Worm (Caenorhabditis elegans) whole organism, L1 larva: ENCODE results near the gene C06H5.6.
"Not testable (repeated sequence)": the region's sequence is repeated elsewhere in the genome, so short reads cannot be mapped to it uniquely, and the experiment has no call there.

Experiments used
- C34B4.2 ChIP-seq: sonication (generic microtip); optimal IDR thresholded peaks from 2 replicates; lab custom pipeline; 2017; ENCODE audit warnings: mild to moderate bottlenecking, missing genetic modification characterization, missing compliant biosample characterization
- F16B12.6 ChIP-seq: fragments of 150-350 bp; optimal IDR thresholded peaks from 2 replicates; lab custom pipeline; 2014; ENCODE audit warnings: missing biosample characterization, missing genetic modification characterization
- alr-1 ChIP-seq: fragments of 200-800 bp; sonication (Bioruptor generic); optimal IDR thresholded peaks from 2 replicates; lab custom pipeline; 2018; ENCODE audit warnings: borderline replicate concordance, mild to moderate bottlenecking, missing genetic modification characterization, missing compliant biosample characterization
- blmp-1 ChIP-seq: fragments of 150-350 bp; optimal IDR thresholded peaks from 2 replicates; lab custom pipeline; 2014; ENCODE audit warnings: missing biosample characterization, missing genetic modification characterization
- ceh-8 ChIP-seq: fragments of 200-800 bp; sonication (Bioruptor generic); optimal IDR thresholded peaks from 2 replicates; lab custom pipeline; 2018; ENCODE audit warnings: mild to moderate bottlenecking, missing genetic modification characterization, moderate library complexity, missing compliant biosample characterization
- ceh-82 ChIP-seq, 3 experiments: fragments of 150-350 bp in 1 of 3; sonication (generic microtip) in 2 of 3; optimal IDR thresholded peaks; 2 replicates each; lab custom pipeline; 2014 to 2017; ENCODE audit warnings: missing biosample characterization in 3 of 3, missing genetic modification characterization in 3 of 3
- ceh-88 ChIP-seq: fragments of 200-800 bp; sonication (Bioruptor generic); IDR thresholded peaks from 2 replicates; pipeline ENCODE4 v1.3.6; 2022; ENCODE audit warnings: missing genetic modification characterization, missing compliant biosample characterization
- ceh-90 ChIP-seq: sonication (generic microtip); optimal IDR thresholded peaks from 2 replicates; lab custom pipeline; 2016; ENCODE audit warnings: missing genetic modification characterization, missing compliant biosample characterization
- dpl-1 ChIP-seq, 3 experiments: fragments of 150-350 bp in 2 of 3; sonication (generic microtip) in 1 of 3; optimal IDR thresholded peaks; 2 replicates each; lab custom pipeline; 2014 to 2017; ENCODE audit warnings: missing biosample characterization in 3 of 3, missing genetic modification characterization in 3 of 3, missing genetic modification reagents in 3 of 3
- dsc-1 ChIP-seq: sonication (generic microtip); optimal IDR thresholded peaks from 2 replicates; lab custom pipeline; 2016; ENCODE audit warnings: mild to moderate bottlenecking, missing genetic modification characterization, missing compliant biosample characterization
- efl-1 ChIP-seq, 4 experiments: fragments of 150-350 bp; optimal IDR thresholded peaks in 3 of 4; peaks in 1 of 4; 1 replicate in 1 of 4; 2 replicates in 3 of 4; lab custom pipeline; 2014; ENCODE audit warnings: missing biosample characterization in 2 of 4, missing genetic modification characterization in 2 of 4, missing genetic modification reagents in 2 of 4
- egl-27 ChIP-seq, 2 experiments: fragments of 150-350 bp in 1 of 2; sonication (generic microtip); optimal IDR thresholded peaks; 3 replicates each; lab custom pipeline; 2017 to 2018; ENCODE audit warnings: missing biosample characterization in 2 of 2, missing genetic modification characterization in 2 of 2, missing genetic modification reagents in 2 of 2
- elt-2 ChIP-seq: sonication (generic microtip); optimal IDR thresholded peaks from 2 replicates; lab custom pipeline; 2016; ENCODE audit warnings: missing genetic modification characterization, mild to moderate bottlenecking, inconsistent platforms, missing compliant biosample characterization, missing genetic modification reagents
- fos-1 ChIP-seq: fragments of 150-350 bp; optimal IDR thresholded peaks from 2 replicates; lab custom pipeline; 2014; ENCODE audit warnings: missing biosample characterization, missing genetic modification characterization
- grh-1 ChIP-seq: fragments of 200-800 bp; sonication (Bioruptor generic); IDR thresholded peaks from 2 replicates; pipeline ENCODE4 v1.3.6; 2022; ENCODE audit warnings: missing genetic modification reagents, missing genetic modification characterization, missing compliant biosample characterization
- hlh-17 ChIP-seq: fragments of 200-800 bp; sonication (Bioruptor generic); optimal IDR thresholded peaks from 2 replicates; lab custom pipeline; 2018; ENCODE audit warnings: missing genetic modification characterization, mild to moderate bottlenecking, missing compliant biosample characterization, moderate library complexity, borderline replicate concordance
- hlh-4 ChIP-seq: sonication (generic microtip); optimal IDR thresholded peaks from 2 replicates; lab custom pipeline; 2016; ENCODE audit warnings: mild to moderate bottlenecking, missing genetic modification characterization, missing compliant biosample characterization
- hpl-2 ChIP-seq: fragments of 150-350 bp; optimal IDR thresholded peaks from 2 replicates; lab custom pipeline; 2014; ENCODE audit warnings: missing biosample characterization, missing genetic modification reagents, missing genetic modification characterization
- irx-1 ChIP-seq: sonication (generic microtip); optimal IDR thresholded peaks from 2 replicates; lab custom pipeline; 2016; ENCODE audit warnings: missing genetic modification characterization, missing compliant biosample characterization
- lin-14 ChIP-seq: fragments of 200-800 bp; sonication (Bioruptor generic); optimal IDR thresholded peaks from 2 replicates; lab custom pipeline; 2018; ENCODE audit warnings: mild to moderate bottlenecking, missing genetic modification characterization, moderate library complexity, missing compliant biosample characterization
- lin-35 ChIP-seq, 2 experiments: fragments of 150-350 bp; optimal IDR thresholded peaks; 2 replicates each; lab custom pipeline; 2014; ENCODE audit warnings: missing biosample characterization in 2 of 2, missing genetic modification characterization in 2 of 2, missing genetic modification reagents in 2 of 2
- lin-39 ChIP-seq: fragments of 150-350 bp; optimal IDR thresholded peaks from 2 replicates; lab custom pipeline; 2014; ENCODE audit warnings: missing biosample characterization, missing genetic modification reagents, missing genetic modification characterization
- lsy-2 ChIP-seq, 2 experiments: fragments of 150-350 bp; optimal IDR thresholded peaks; 2 replicates each; lab custom pipeline; 2014; ENCODE audit warnings: missing biosample characterization in 2 of 2, missing genetic modification characterization in 2 of 2
- mab-9 ChIP-seq: fragments of 200-800 bp; sonication (Bioruptor generic); IDR thresholded peaks from 2 replicates; pipeline ENCODE4 v1.3.6; 2022; ENCODE audit warnings: missing genetic modification reagents, missing genetic modification characterization, missing compliant biosample characterization
- mdl-1 ChIP-seq, 2 experiments: fragments of 150-350 bp; optimal IDR thresholded peaks; 2 replicates each; lab custom pipeline; 2014 to 2017; ENCODE audit warnings: missing biosample characterization in 2 of 2, missing genetic modification characterization in 2 of 2, inconsistent platforms in 1 of 2
- mep-1 ChIP-seq: fragments of 150-350 bp; optimal IDR thresholded peaks from 2 replicates; lab custom pipeline; 2014; ENCODE audit warnings: missing biosample characterization, missing genetic modification characterization
- nhr-19 ChIP-seq: fragments of 200-800 bp; sonication (Bioruptor generic); conservative IDR thresholded peaks from 2 replicates; pipeline ENCODE4 v1.3.6; 2022; ENCODE audit warnings: missing genetic modification characterization, missing compliant biosample characterization
- nhr-76 ChIP-seq: sonication (generic microtip); optimal IDR thresholded peaks from 2 replicates; lab custom pipeline; 2017; ENCODE audit warnings: missing biosample characterization, missing genetic modification characterization
- nhr-85 ChIP-seq: sonication (generic microtip); peaks from one replicate; lab custom pipeline; 2016; ENCODE audit warnings: missing genetic modification characterization, inconsistent platforms, missing compliant biosample characterization
- nhr-90 ChIP-seq: sonication (generic microtip); optimal IDR thresholded peaks from 2 replicates; lab custom pipeline; 2016; ENCODE audit warnings: mild to moderate bottlenecking, missing genetic modification characterization, missing compliant biosample characterization; ENCODE audit not compliant: poor library complexity
- pag-3 ChIP-seq: sonication (generic microtip); optimal IDR thresholded peaks from 2 replicates; lab custom pipeline; 2017; ENCODE audit warnings: missing genetic modification characterization, mild to moderate bottlenecking, missing compliant biosample characterization, antibody characterized with exemption, borderline replicate concordance; ENCODE audit not compliant: insufficient read depth
- pqm-1 ChIP-seq: sonication (generic microtip); optimal IDR thresholded peaks from 3 replicates; lab custom pipeline; 2017; ENCODE audit warnings: missing biosample characterization, missing genetic modification characterization
- skn-1 ChIP-seq: fragments of 150-350 bp; optimal IDR thresholded peaks from 2 replicates; lab custom pipeline; 2014; ENCODE audit warnings: missing biosample characterization, missing genetic modification characterization
- snu-23 ChIP-seq: sonication (generic microtip); optimal IDR thresholded peaks from 2 replicates; lab custom pipeline; 2016; ENCODE audit warnings: missing genetic modification characterization, missing compliant biosample characterization
- sptf-1 ChIP-seq: fragments of 150-350 bp; optimal IDR thresholded peaks from 2 replicates; lab custom pipeline; 2014; ENCODE audit warnings: missing biosample characterization, missing genetic modification characterization
- sup-37 ChIP-seq: fragments of 200-800 bp; sonication (Bioruptor generic); optimal IDR thresholded peaks from 2 replicates; lab custom pipeline; 2018; ENCODE audit warnings: mild to moderate bottlenecking, missing genetic modification characterization, missing compliant biosample characterization
- tbx-2 ChIP-seq: sonication (generic microtip); optimal IDR thresholded peaks from 2 replicates; lab custom pipeline; 2016; ENCODE audit warnings: missing genetic modification characterization, missing compliant biosample characterization
- tlp-1 ChIP-seq: fragments of 150-350 bp; optimal IDR thresholded peaks from 2 replicates; lab custom pipeline; 2014; ENCODE audit warnings: missing biosample characterization, missing genetic modification characterization
- unc-130 ChIP-seq: fragments of 150-350 bp; optimal IDR thresholded peaks from 2 replicates; lab custom pipeline; 2017; ENCODE audit warnings: missing biosample characterization, missing genetic modification characterization, inconsistent platforms
- unc-30 ChIP-seq: sonication (generic microtip); optimal IDR thresholded peaks from 2 replicates; lab custom pipeline; 2017; ENCODE audit warnings: missing biosample characterization, missing genetic modification characterization
- unc-62 ChIP-seq: fragments of 150-350 bp; optimal IDR thresholded peaks from 2 replicates; lab custom pipeline; 2014; ENCODE audit warnings: missing biosample characterization, missing genetic modification reagents, missing genetic modification characterization
- unc-86 ChIP-seq: sonication (generic microtip); optimal IDR thresholded peaks from 2 replicates; lab custom pipeline; 2016; ENCODE audit warnings: missing genetic modification characterization, missing compliant biosample characterization
- unc-98 ChIP-seq: fragments of 200-800 bp; sonication (Bioruptor generic); IDR thresholded peaks from 2 replicates; pipeline ENCODE4 v1.3.6; 2022; ENCODE audit warnings: missing genetic modification characterization, missing compliant biosample characterization
- xbp-1 ChIP-seq: sonication (generic microtip); optimal IDR thresholded peaks from 2 replicates; lab custom pipeline; 2016; ENCODE audit warnings: missing genetic modification characterization, missing compliant biosample characterization
- zag-1 ChIP-seq: fragments of 150-350 bp; optimal IDR thresholded peaks from 2 replicates; lab custom pipeline; 2014; ENCODE audit warnings: missing biosample characterization, missing genetic modification characterization
- ztf-11 ChIP-seq, 2 experiments: sonication (generic microtip); optimal IDR thresholded peaks; 2 replicates each; lab custom pipeline; 2016 to 2017; ENCODE audit warnings: missing genetic modification characterization in 2 of 2, missing biosample characterization in 1 of 2, missing compliant biosample characterization in 1 of 2
- ztf-4 ChIP-seq: fragments of 150-350 bp; optimal IDR thresholded peaks from 2 replicates; lab custom pipeline; 2014; ENCODE audit warnings: missing biosample characterization, missing genetic modification characterization

Gene C06H5.6

ce11 chrV:17870569-17870968, 18.2 kb downstream of the C06H5.6 start, which contains the start of gene csn-1 (continued):
- TF ChIP-seq unc-86 (no peak), nhr-85 (no peak), pag-3 (tag; lab: Kevin White, UChicago) (no peak), hlh-17 (GFP tag; lab: Kevin White, UChicago) (no peak), ceh-82 (tag; optimal IDR thresholded peaks at IDR 0.05; lab: Kevin White, UChicago) (peak in 2 of 3 experiments; percentile 32 to 33), fos-1 (no peak), ztf-11 (tag; optimal IDR thresholded peaks at IDR 0.05; lab: Kevin White, UChicago) (no peak), hpl-2 (GFP tag; lab: Kevin White, UChicago) (no peak), C34B4.2 (no peak), mab-9 (GFP tag; lab: Robert Waterston, UW) (no peak), egl-27 (tag; optimal IDR thresholded peaks at IDR 0.05; lab: Kevin White, UChicago) (no peak), ceh-90 (tag; lab: Kevin White, UChicago) (peak; percentile 28), efl-1 (optimal IDR thresholded peaks at IDR 0.05; lab: Kevin White, UChicago) (peak; percentile 48 to 54), efl-1 (GFP tag; optimal IDR thresholded peaks at IDR 0.05 in 1 of 2; lab: Kevin White, UChicago) (peak in 1 of 2 experiments; percentile 39), grh-1 (no peak), nhr-19 (GFP tag; lab: Robert Waterston, UW) (no peak), ztf-4 (tag; lab: Kevin White, UChicago) (no peak), mep-1 (no peak), ceh-8 (no peak), zag-1 (no peak), ceh-88 (no peak), xbp-1 (tag; lab: Kevin White, UChicago) (peak; percentile 48), unc-62 (GFP tag; lab: Kevin White, UChicago) (no peak), unc-98 (no peak)

ce11 chrV:17865309-17865708, 23.5 kb downstream of the C06H5.6 start, which contains the start of gene Y59A8A.8:
Y59A8A.8 (plus strand) TSS chrV:17865609.
- TF ChIP-seq xbp-1 (tag; lab: Kevin White, UChicago); lin-35 (GFP tag; optimal IDR thresholded peaks at IDR 0.05; lab: Kevin White, UChicago); mab-9 (GFP tag; lab: Robert Waterston, UW): not testable (repeated sequence)

ce11 chrV:17859519-17859918, 29.3 kb downstream of the C06H5.6 start:
- TF ChIP-seq tbx-2 (no peak), blmp-1 (tag; lab: Kevin White, UChicago) (no peak), lin-39 (tag; lab: Kevin White, UChicago) (no peak), egl-27 (tag; optimal IDR thresholded peaks at IDR 0.05; lab: Kevin White, UChicago) (no peak), mep-1 (no peak), sptf-1 (tag; lab: Kevin White, UChicago) (no peak), ceh-8 (no peak), nhr-76 (tag; lab: Kevin White, UChicago) (no peak), irx-1 (no peak), ceh-82 (tag; optimal IDR thresholded peaks at IDR 0.05; lab: Kevin White, UChicago) (no peak), unc-130 (tag; lab: Kevin White, UChicago) (no peak), F16B12.6 (tag; lab: Kevin White, UChicago) (no peak), unc-98 (no peak), nhr-90 (no peak), mdl-1 (tag; optimal IDR thresholded peaks at IDR 0.05; lab: Kevin White, UChicago) (no peak), alr-1 (tag; lab: Kevin White, UChicago) (no peak), lsy-2 (tag; optimal IDR thresholded peaks at IDR 0.05; lab: Kevin White, UChicago) (no peak)

ce11 chrV:17859065-17859464, 29.7 kb downstream of the C06H5.6 start:
- TF ChIP-seq alr-1 (tag; lab: Kevin White, UChicago) (no peak), unc-86 (no peak), unc-30 (tag; lab: Kevin White, UChicago) (no peak), hlh-4 (tag; lab: Kevin White, UChicago) (no peak), unc-130 (tag; lab: Kevin White, UChicago) (no peak), C34B4.2 (no peak), tlp-1 (tag; lab: Kevin White, UChicago) (no peak), ceh-88 (no peak), pqm-1 (tag; lab: Kevin White, UChicago) (no peak), snu-23 (no peak), dpl-1 (GFP tag; optimal IDR thresholded peaks at IDR 0.05; lab: Kevin White, UChicago) (peak in 1 of 3 experiments; percentile 7), skn-1 (tag; lab: Kevin White, UChicago) (peak; percentile 65), elt-2 (no peak), dsc-1 (tag; lab: Kevin White, UChicago) (no peak), sup-37 (no peak), lin-14 (no peak)
